Fruit fly (Drosophila melanogaster) whole organism, embryonic: ENCODE data around the gene CG13403.
A peak's percentile ranks its signal among the peaks of the same experiment; 100 is the strongest.

Source experiments
- CG10431 ChIP-seq: fragments of 200-800 bp; sonication (Bioruptor generic); optimal IDR thresholded peaks from 3 replicates; lab custom pipeline; 2018; ENCODE audit warnings: missing biosample characterization, mild to moderate bottlenecking, missing genetic modification characterization
- CG11085 ChIP-seq: fragments of 200-800 bp; sonication (Bioruptor generic); IDR thresholded peaks from 2 replicates; pipeline ENCODE4 v1.3.6; 2022; ENCODE audit warnings: missing biosample characterization, missing genetic modification characterization
- CG11398 ChIP-seq: fragments of 200-800 bp; sonication (Bioruptor generic); optimal IDR thresholded peaks from 2 replicates; lab custom pipeline; 2016; ENCODE audit warnings: missing biosample characterization, missing genetic modification characterization
- CG17361 ChIP-seq: fragments of 200-800 bp; sonication (Bioruptor generic); IDR thresholded peaks from 3 replicates; pipeline ENCODE4 v1.3.6; 2022; ENCODE audit warnings: missing biosample characterization, missing genetic modification characterization
- CG18619 ChIP-seq: fragments of 200-800 bp; sonication (Bioruptor generic); optimal IDR thresholded peaks from 3 replicates; lab custom pipeline; 2017; ENCODE audit warnings: missing biosample characterization, mild to moderate bottlenecking, missing genetic modification characterization
- CG2116 ChIP-seq: fragments of 200-800 bp; sonication (Bioruptor generic); optimal IDR thresholded peaks from 3 replicates; lab custom pipeline; 2018; ENCODE audit warnings: missing biosample characterization, mild to moderate bottlenecking, missing genetic modification characterization
- CG2199 ChIP-seq: fragments of 200-800 bp; sonication (Bioruptor generic); IDR thresholded peaks from 3 replicates; pipeline ENCODE4 v1.3.6; 2022; ENCODE audit warnings: missing biosample characterization, missing genetic modification characterization
- CG2678 ChIP-seq: fragments of 200-800 bp; sonication (Bioruptor generic); optimal IDR thresholded peaks from 3 replicates; lab custom pipeline; 2019; ENCODE audit warnings: missing biosample characterization, mild to moderate bottlenecking, missing genetic modification characterization, moderate library complexity
- CG31365 ChIP-seq: fragments of 200-800 bp; sonication (Bioruptor generic); optimal IDR thresholded peaks from 2 replicates; lab custom pipeline; 2018; ENCODE audit warnings: missing biosample characterization, mild to moderate bottlenecking, missing genetic modification characterization
- CG31388 ChIP-seq: fragments of 200-800 bp; sonication (Bioruptor generic); optimal IDR thresholded peaks from 2 replicates; lab custom pipeline; 2016; ENCODE audit warnings: missing biosample characterization, missing genetic modification characterization
- CG31441 ChIP-seq: fragments of 200-800 bp; sonication (Bioruptor generic); IDR thresholded peaks from 2 replicates; pipeline ENCODE4 v1.3.6; 2022; ENCODE audit warnings: missing biosample characterization, missing genetic modification characterization
- CG3163 ChIP-seq: fragments of 200-800 bp; sonication (Bioruptor generic); optimal IDR thresholded peaks from 3 replicates; lab custom pipeline; 2016; ENCODE audit warnings: missing biosample characterization, missing genetic modification characterization
- CG32767 ChIP-seq: fragments of 200-800 bp; sonication (Bioruptor generic); IDR thresholded peaks from 2 replicates; pipeline ENCODE4 v1.3.6; 2022; ENCODE audit warnings: missing biosample characterization, missing genetic modification characterization
- CG6254 ChIP-seq: fragments of 200-800 bp; sonication (Bioruptor generic); optimal IDR thresholded peaks from 3 replicates; lab custom pipeline; 2017; ENCODE audit warnings: mild to moderate bottlenecking, missing biosample characterization, missing genetic modification reagents, missing genetic modification characterization
- CG6765 ChIP-seq: fragments of 200-800 bp; sonication (Bioruptor generic); optimal IDR thresholded peaks from 3 replicates; lab custom pipeline; 2017; ENCODE audit warnings: missing biosample characterization, mild to moderate bottlenecking, missing genetic modification characterization
- CG6791 ChIP-seq: fragments of 200-800 bp; sonication (Bioruptor generic); IDR thresholded peaks from 3 replicates; pipeline ENCODE4 v1.3.6; 2022; ENCODE audit warnings: missing biosample characterization, missing genetic modification characterization; ENCODE audit not compliant: partially characterized antibody
- CG7372 ChIP-seq: fragments of 200-800 bp; sonication (Bioruptor generic); IDR thresholded peaks from 2 replicates; pipeline ENCODE4 v1.3.6; 2022; ENCODE audit warnings: missing biosample characterization, missing genetic modification characterization
- CG7556 ChIP-seq: fragments of 200-800 bp; sonication (Bioruptor generic); optimal IDR thresholded peaks from 2 replicates; lab custom pipeline; 2017; ENCODE audit warnings: missing biosample characterization, mild to moderate bottlenecking, missing genetic modification characterization
- Deaf1 ChIP-seq: fragments of 200-800 bp; optimal IDR thresholded peaks from 3 replicates; lab custom pipeline; 2019; ENCODE audit warnings: missing biosample characterization, mild to moderate bottlenecking, missing genetic modification characterization, moderate library complexity
- ERR ChIP-seq: fragments of 200-800 bp; sonication (Bioruptor generic); optimal IDR thresholded peaks from 2 replicates; lab custom pipeline; 2016; ENCODE audit warnings: missing biosample characterization, missing genetic modification characterization
- H2.0 ChIP-seq: fragments of 200-800 bp; sonication (Bioruptor generic); IDR thresholded peaks from 2 replicates; pipeline ENCODE4 v1.3.6; 2022; ENCODE audit warnings: missing biosample characterization, missing genetic modification characterization
- HLH54F ChIP-seq: fragments of 200-800 bp; sonication (Bioruptor generic); optimal IDR thresholded peaks from 3 replicates; lab custom pipeline; 2016; ENCODE audit warnings: missing biosample characterization, missing genetic modification characterization
- Meics ChIP-seq: fragments of 200-800 bp; sonication (Bioruptor generic); optimal IDR thresholded peaks from 2 replicates; lab custom pipeline; 2017; ENCODE audit warnings: missing biosample characterization, mild to moderate bottlenecking, missing genetic modification characterization
- NC2α ChIP-seq: fragments of 200-800 bp; sonication (Bioruptor generic); optimal IDR thresholded peaks from 2 replicates; lab custom pipeline; 2016; ENCODE audit warnings: missing biosample characterization, missing genetic modification characterization
- NC2β ChIP-seq: fragments of 200-800 bp; sonication (Bioruptor generic); optimal IDR thresholded peaks from 2 replicates; lab custom pipeline; 2016; ENCODE audit warnings: missing biosample characterization, missing genetic modification characterization
- Optix ChIP-seq: fragments of 200-800 bp; sonication (Bioruptor generic); IDR thresholded peaks from 3 replicates; pipeline ENCODE4 v1.3.6; 2022; ENCODE audit warnings: missing biosample characterization, missing genetic modification characterization
- PHDP ChIP-seq: fragments of 200-800 bp; sonication (Bioruptor generic); optimal IDR thresholded peaks from 3 replicates; lab custom pipeline; 2018; ENCODE audit warnings: missing biosample characterization, mild to moderate bottlenecking, missing genetic modification characterization, moderate library complexity
- Ravus ChIP-seq: fragments of 200-800 bp; sonication (Bioruptor generic); IDR thresholded peaks from 2 replicates; pipeline ENCODE4 v1.3.6; 2022; ENCODE audit warnings: missing biosample characterization, missing genetic modification characterization
- Sox100B ChIP-seq: fragments of 200-800 bp; sonication (Bioruptor generic); optimal IDR thresholded peaks from 3 replicates; lab custom pipeline; 2018; ENCODE audit warnings: missing biosample characterization, mild to moderate bottlenecking, missing genetic modification characterization
- Xrp1 ChIP-seq: fragments of 200-800 bp; sonication (Bioruptor generic); IDR thresholded peaks from 2 replicates; pipeline ENCODE4 v1.3.6; 2022; ENCODE audit warnings: missing biosample characterization, missing genetic modification characterization
- ato ChIP-seq: fragments of 200-800 bp; sonication (Bioruptor generic); IDR thresholded peaks from 2 replicates; pipeline ENCODE4 v1.3.6; 2022; ENCODE audit warnings: missing biosample characterization, missing genetic modification characterization; ENCODE audit not compliant: partially characterized antibody
- caup ChIP-seq: fragments of 200-800 bp; sonication (Bioruptor generic); optimal IDR thresholded peaks from 3 replicates; lab custom pipeline; 2017; ENCODE audit warnings: missing biosample characterization, mild to moderate bottlenecking, missing genetic modification characterization, moderate library complexity; ENCODE audit not compliant: severe bottlenecking
- cg ChIP-seq: fragments of 200-800 bp; sonication (Bioruptor generic); optimal IDR thresholded peaks from 3 replicates; lab custom pipeline; 2019; ENCODE audit warnings: missing biosample characterization, mild to moderate bottlenecking, missing genetic modification characterization, moderate library complexity
- chinmo ChIP-seq: fragments of 200-800 bp; sonication (Bioruptor generic); IDR thresholded peaks from 4 replicates; pipeline ENCODE4 v1.3.6; 2022; ENCODE audit warnings: missing biosample characterization, missing genetic modification characterization; ENCODE audit not compliant: partially characterized antibody
- disco-r ChIP-seq: fragments of 200-800 bp; sonication (Bioruptor generic); optimal IDR thresholded peaks from 2 replicates; lab custom pipeline; 2016; ENCODE audit warnings: missing biosample characterization, missing genetic modification characterization
- fd96Cb ChIP-seq: fragments of 200-800 bp; sonication (Bioruptor generic); optimal IDR thresholded peaks from 2 replicates; lab custom pipeline; 2018; ENCODE audit warnings: missing biosample characterization, mild to moderate bottlenecking, missing genetic modification characterization, moderate library complexity
- gem ChIP-seq: fragments of 200-800 bp; sonication (Bioruptor generic); optimal IDR thresholded peaks from 2 replicates; lab custom pipeline; 2019; ENCODE audit warnings: missing biosample characterization, mild to moderate bottlenecking, missing genetic modification characterization, moderate library complexity
- grau ChIP-seq: fragments of 200-800 bp; optimal IDR thresholded peaks from 3 replicates; lab custom pipeline; 2019; ENCODE audit warnings: missing biosample characterization, mild to moderate bottlenecking, missing genetic modification characterization, moderate library complexity
- inv ChIP-seq: fragments of 200-800 bp; sonication (Bioruptor generic); IDR thresholded peaks from 2 replicates; pipeline ENCODE4 v1.3.6; 2022; ENCODE audit warnings: missing biosample characterization, missing genetic modification characterization; ENCODE audit not compliant: partially characterized antibody
- lab ChIP-seq: fragments of 200-800 bp; sonication (Bioruptor generic); optimal IDR thresholded peaks from 3 replicates; lab custom pipeline; 2017; ENCODE audit warnings: missing biosample characterization, missing genetic modification characterization, mild to moderate bottlenecking, moderate library complexity, missing genetic modification reagents
- lmd ChIP-seq: fragments of 200-800 bp; sonication (Bioruptor generic); IDR thresholded peaks from 2 replicates; pipeline ENCODE4 v1.3.6; 2022; ENCODE audit warnings: missing biosample characterization, missing genetic modification characterization
- nerfin-2 ChIP-seq: fragments of 200-800 bp; sonication (Bioruptor generic); IDR thresholded peaks from 2 replicates; pipeline ENCODE4 v1.3.6; 2022; ENCODE audit warnings: missing biosample characterization, missing genetic modification characterization; ENCODE audit not compliant: partially characterized antibody
- sd ChIP-seq: fragments of 200-800 bp; sonication (Bioruptor generic); optimal IDR thresholded peaks from 3 replicates; lab custom pipeline; 2018; ENCODE audit warnings: missing biosample characterization, mild to moderate bottlenecking, missing genetic modification characterization, moderate library complexity
- sens ChIP-seq: fragments of 200-800 bp; sonication (Bioruptor generic); peaks from one replicate; lab custom pipeline; 2016; ENCODE audit warnings: missing biosample characterization, missing genetic modification characterization
- sqz ChIP-seq: fragments of 200-800 bp; sonication (Bioruptor generic); optimal IDR thresholded peaks from 3 replicates; lab custom pipeline; 2018; ENCODE audit warnings: missing biosample characterization, mild to moderate bottlenecking, missing genetic modification characterization
- stwl ChIP-seq: fragments of 200-800 bp; sonication (Bioruptor generic); optimal IDR thresholded peaks from 3 replicates; lab custom pipeline; 2018; ENCODE audit warnings: missing biosample characterization, mild to moderate bottlenecking, missing genetic modification characterization, moderate library complexity
- tio ChIP-seq: fragments of 200-800 bp; sonication (Bioruptor generic); optimal IDR thresholded peaks from 2 replicates; lab custom pipeline; 2017; ENCODE audit warnings: missing biosample characterization, missing genetic modification characterization, inconsistent platforms
- vvl ChIP-seq: fragments of 200-800 bp; sonication (Bioruptor generic); IDR thresholded peaks from 2 replicates; pipeline ENCODE4 v1.3.6; 2022; ENCODE audit warnings: missing biosample characterization, missing genetic modification characterization
- zf30C ChIP-seq: fragments of 200-800 bp; sonication (Bioruptor generic); optimal IDR thresholded peaks from 3 replicates; lab custom pipeline; 2018; ENCODE audit warnings: missing biosample characterization, mild to moderate bottlenecking, missing genetic modification characterization

The CG13403 gene

DNA sequence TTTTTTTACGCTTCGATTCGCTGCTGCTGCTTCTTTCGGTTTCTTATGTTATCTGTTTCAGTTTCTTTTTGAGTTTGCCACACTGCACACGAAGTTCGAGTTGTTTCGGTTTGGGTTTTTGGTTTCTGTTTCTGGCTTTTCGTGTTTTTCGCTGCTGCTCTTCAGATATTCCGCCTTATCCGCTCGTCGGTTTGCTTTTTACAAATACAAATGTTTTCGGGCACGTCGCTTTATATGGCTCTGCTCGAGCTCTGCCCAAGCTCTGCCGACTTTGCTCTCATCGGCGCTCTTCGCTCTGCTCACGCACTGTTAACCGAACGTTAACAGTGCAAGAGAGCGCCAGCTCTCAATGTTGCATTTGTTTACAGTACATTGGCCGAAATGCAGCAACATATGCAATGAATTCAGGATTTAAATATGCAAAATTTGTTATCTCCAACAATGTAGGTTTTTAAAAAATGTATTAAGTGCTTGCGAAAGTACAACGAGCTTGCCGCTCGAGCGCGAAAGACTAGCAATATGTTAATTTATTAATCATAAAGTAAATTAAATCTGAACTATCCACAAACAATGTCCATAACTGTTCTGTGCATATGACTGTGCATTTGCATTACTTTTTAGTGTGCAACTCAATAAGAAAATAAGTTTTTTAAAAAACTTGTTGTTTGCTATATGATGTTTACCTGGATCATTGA is 19.6 kb upstream of the CG13403 start (continued):
- TF ChIP-seq grau (tag; lab: Kevin White, UChicago) (peak; percentile 12), Xrp1 (GFP tag; lab: Robert Waterston, UW) (no peak), NC2β (GFP tag; lab: Kevin White, UChicago) (peak; percentile 15), Sox100B (peak; percentile 14), CG31441 (0 out of 2 replicates have a peak, but pooled peaks have one; percentile 10), Deaf1 (tag; lab: Kevin White, UChicago) (peak; percentile 76), sens (GFP tag; lab: Kevin White, UChicago) (peak; percentile 39), CG18619 (GFP tag; lab: Kevin White, UChicago) (peak; percentile 1), PHDP (peak; percentile 1), CG11085 (GFP tag; lab: Robert Waterston, UW) (no peak), Meics (GFP tag; lab: Kevin White, UChicago) (peak; percentile 3), gem (tag; lab: Kevin White, UChicago) (peak; percentile 35), CG11398 (GFP tag; lab: Kevin White, UChicago) (no peak), disco-r (no peak), ato (peak; percentile 9; the same call in 1 of the 2 replicates), CG17361 (GFP tag; lab: Robert Waterston, UW) (peak; percentile 57; the same call in 2 of the 3 replicates), NC2α (GFP tag; lab: Kevin White, UChicago) (peak; percentile 2), CG6254 (GFP tag; lab: Kevin White, UChicago) (no peak), H2.0 (GFP tag; lab: Robert Waterston, UW) (no peak), CG31388 (no peak), lmd (no peak), inv (0 out of 2 replicates have a peak, but pooled peaks have one; percentile 9), tio (GFP tag; lab: Kevin White, UChicago) (peak; percentile 6), chinmo (GFP tag; lab: Robert Waterston, UW) (peak; percentile 79; the same call in 3 of the 4 replicates), CG2199 (GFP tag; lab: Robert Waterston, UW) (peak; percentile 70; the same call in 2 of the 3 replicates), CG2678 (tag; lab: Kevin White, UChicago) (peak; percentile 9), fd96Cb (tag; lab: Kevin White, UChicago) (no peak), CG31365 (tag; lab: Kevin White, UChicago) (no peak), CG6765 (no peak), ERR (GFP tag; lab: Kevin White, UChicago) (no peak), Optix (no peak), cg (GFP tag; lab: Kevin White, UChicago) (peak; percentile 45), sd (peak; percentile 2), sqz (GFP tag; lab: Kevin White, UChicago) (peak; percentile 1), CG6791 (peak; percentile 50; the same call in 1 of the 3 replicates), vvl (GFP tag; lab: Robert Waterston, UW) (peak; percentile 44; the same call in 1 of the 2 replicates), CG3163 (GFP tag; lab: Kevin White, UChicago) (peak; percentile 68), Ravus (GFP tag; lab: Robert Waterston, UW) (no peak), CG7556 (GFP tag; lab: Kevin White, UChicago) (peak; percentile 3), caup (GFP tag; lab: Kevin White, UChicago) (peak; percentile 1), CG2116 (GFP tag; lab: Kevin White, UChicago) (peak; percentile 12), CG7372 (GFP tag; lab: Robert Waterston, UW) (no peak), HLH54F (GFP tag; lab: Kevin White, UChicago) (no peak), CG32767 (GFP tag; lab: Robert Waterston, UW) (no peak), zf30C (GFP tag; lab: Kevin White, UChicago) (peak; percentile 2), CG10431 (peak; percentile 23), nerfin-2 (no peak), lab (peak; percentile 37), stwl (peak; percentile 20)
